Fruit fly (Drosophila melanogaster): ENCODE results near the gene CG14780.

CG14780 gene

dm6 chrX:1456954-1457353, 15.4 kb upstream of the CG14780 start, which contains the start of gene CG14785 (continued):
- TF ChIP-seq vfl (GFP tag; optimal IDR thresholded peaks at IDR 0.05) (no peak), CG1647 (GFP tag; optimal IDR thresholded peaks at IDR 0.05) (no peak), CG11398 (GFP tag; optimal IDR thresholded peaks at IDR 0.05) (no peak), dm (GFP tag; optimal IDR thresholded peaks at IDR 0.05) (no peak)

DNA sequence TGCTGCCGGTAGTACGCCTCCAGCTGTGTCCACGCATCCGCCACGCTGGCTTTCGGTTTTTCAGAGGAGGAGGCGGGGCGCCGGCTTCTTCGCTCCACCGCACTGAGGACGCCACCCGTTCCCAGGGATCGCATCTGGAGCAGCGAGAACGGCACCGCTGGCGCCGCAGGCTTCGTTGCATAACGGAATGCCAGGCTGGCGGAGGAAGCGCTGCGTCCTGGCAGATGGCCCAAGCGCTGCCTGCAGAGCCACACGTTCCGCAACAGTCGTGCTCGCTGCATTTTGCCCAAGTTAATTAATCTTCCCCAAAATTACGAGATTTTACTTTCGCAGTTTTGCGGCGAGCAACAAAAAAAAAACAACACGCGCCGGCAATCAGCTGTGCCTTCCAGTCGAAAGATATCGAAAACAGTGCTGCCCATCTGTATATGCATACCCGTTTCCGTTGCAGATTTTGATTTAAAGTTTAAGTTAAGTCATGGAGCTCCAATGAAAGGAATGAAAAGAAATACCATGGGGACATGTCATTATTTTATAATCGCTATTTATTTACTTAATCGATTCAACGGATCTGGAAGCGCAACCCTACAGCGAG, 11.9 kb upstream of the CG14780 start, which contains the start of gene Lrpprc2:
Lrpprc2 (minus strand) TSS at position 340 of the 595 bp plus-strand sequence.
- TF ChIP-seq chinmo (GFP tag; IDR thresholded peaks at IDR 0.05; ENCODE audit: partially characterized antibody) = no peak
- TF ChIP-seq CG14965 (GFP tag; optimal IDR thresholded peaks at IDR 0.05; ENCODE audit: borderline replicate concordance) = no peak
- no peak for TF ChIP-seq Mad (GFP tag; optimal IDR thresholded peaks at IDR 0.05)
- TF ChIP-seq CG9727 (GFP tag; optimal IDR thresholded peaks at IDR 0.05) = no peak
- no peak for TF ChIP-seq zen (tag; optimal IDR thresholded peaks at IDR 0.05)
- no peak for TF ChIP-seq sisA (GFP tag; IDR thresholded peaks at IDR 0.05)
- no peak for TF ChIP-seq CG15696 (tag; optimal IDR thresholded peaks at IDR 0.05)
- TF ChIP-seq nau (GFP tag; optimal IDR thresholded peaks at IDR 0.05) = no peak
- TF ChIP-seq Meics (GFP tag; optimal IDR thresholded peaks at IDR 0.05) = no peak
- TF ChIP-seq CG12942 (GFP tag; optimal IDR thresholded peaks at IDR 0.05) = no peak
- TF ChIP-seq CG14667 (GFP tag; IDR thresholded peaks at IDR 0.05) = no peak
- TF ChIP-seq Ravus (GFP tag; IDR thresholded peaks at IDR 0.05) = no peak
- TF ChIP-seq da (GFP tag; optimal IDR thresholded peaks at IDR 0.05) = no peak
- TF ChIP-seq HmgZ (tag; optimal IDR thresholded peaks at IDR 0.05) = no peak
- peak; percentile 59 for TF ChIP-seq Dp (GFP tag; optimal IDR thresholded peaks at IDR 0.05)
- TF ChIP-seq CG7271 (tag; optimal IDR thresholded peaks at IDR 0.05) = no peak
- no peak for TF ChIP-seq CG17612 (GFP tag; IDR thresholded peaks at IDR 0.05)
- TF ChIP-seq pzg (GFP tag; optimal IDR thresholded peaks at IDR 0.05) = peak; percentile 36
- no peak for TF ChIP-seq Asciz (GFP tag; optimal IDR thresholded peaks at IDR 0.05)
- peak; percentile 64; the same call in 1 of the 3 replicates for TF ChIP-seq ci (GFP tag; IDR thresholded peaks at IDR 0.05)
- no peak for TF ChIP-seq CG6175 (GFP tag; IDR thresholded peaks at IDR 0.05)
- no peak for TF ChIP-seq oc (tag; optimal IDR thresholded peaks at IDR 0.05)
- TF ChIP-seq CG1832 (GFP tag; optimal IDR thresholded peaks at IDR 0.05) = no peak
- no peak for TF ChIP-seq CG15269 (tag; optimal IDR thresholded peaks at IDR 0.05)
- TF ChIP-seq CG17912 (GFP tag; optimal IDR thresholded peaks at IDR 0.05) = peak; percentile 28
- TF ChIP-seq CG10959 (GFP tag; IDR thresholded peaks at IDR 0.05) = no peak
- TF ChIP-seq CG12071 (GFP tag; optimal IDR thresholded peaks at IDR 0.05) = no peak
- peak; percentile 17 for TF ChIP-seq CG7987 (GFP tag; optimal IDR thresholded peaks at IDR 0.05)
- peak; percentile 28 for TF ChIP-seq CG34376 (GFP tag; optimal IDR thresholded peaks at IDR 0.05)
- TF ChIP-seq C15 (GFP tag; IDR thresholded peaks at IDR 0.05) = no peak
- no peak for TF ChIP-seq ttk (GFP tag; IDR thresholded peaks at IDR 0.05)
- no peak for TF ChIP-seq sug (tag; optimal IDR thresholded peaks at IDR 0.05)
- no peak for TF ChIP-seq exex (tag; optimal IDR thresholded peaks at IDR 0.05)
- TF ChIP-seq CG42726 (GFP tag; IDR thresholded peaks at IDR 0.05; ENCODE audit: partially characterized antibody) = no peak
- peak; percentile 24 for TF ChIP-seq dm (GFP tag; optimal IDR thresholded peaks at IDR 0.05)
- no peak for TF ChIP-seq Optix (GFP tag; IDR thresholded peaks at IDR 0.05)
- TF ChIP-seq salm (tag; optimal IDR thresholded peaks at IDR 0.05) = no peak
- TF ChIP-seq CG18599 (GFP tag; optimal IDR thresholded peaks at IDR 0.05) = no peak
- no peak for TF ChIP-seq CG30431 (GFP tag; optimal IDR thresholded peaks at IDR 0.05)
- TF ChIP-seq CG16863 (GFP tag; optimal IDR thresholded peaks at IDR 0.05) = no peak
- TF ChIP-seq Opbp (GFP tag; IDR thresholded peaks at IDR 0.05; ENCODE audit: partially characterized antibody) = no peak
- TF ChIP-seq Myb (GFP tag; optimal IDR thresholded peaks at IDR 0.05) = peak; percentile 91
- peak; percentile 53 for TF ChIP-seq YL-1 (GFP tag; optimal IDR thresholded peaks at IDR 0.05)
- TF ChIP-seq CG12155 (GFP tag; optimal IDR thresholded peaks at IDR 0.05) = no peak
- TF ChIP-seq Xrp1 (GFP tag; IDR thresholded peaks at IDR 0.05) = no peak

Measured in whole organism, embryonic.